Fruit fly (Drosophila melanogaster): ENCODE data around the gene Df31.
A peak's percentile ranks its signal among the peaks of the same experiment; 100 is the strongest.

dm6 chr2L:21657426-21657825 is 27.7 kb upstream of the Df31 start:
- TF ChIP-seq CG8159 (tag; optimal IDR thresholded peaks at IDR 0.05) (no peak), fd96Ca (GFP tag; IDR thresholded peaks at IDR 0.05) (no peak), D1 (tag; optimal IDR thresholded peaks at IDR 0.05) (no peak), gl (tag; optimal IDR thresholded peaks at IDR 0.05) (no peak), CG9948 (tag; optimal IDR thresholded peaks at IDR 0.05) (peak; percentile 28), rn (GFP tag; IDR thresholded peaks at IDR 0.05) (no peak), CG15710 (tag; optimal IDR thresholded peaks at IDR 0.05) (peak; percentile 30), CG13204 (GFP tag; optimal IDR thresholded peaks at IDR 0.05) (no peak), CG17806 (tag; optimal IDR thresholded peaks at IDR 0.05) (peak; percentile 38), CG32121 (GFP tag; IDR thresholded peaks at IDR 0.05) (no peak), Pif1B (GFP tag; optimal IDR thresholded peaks at IDR 0.05) (peak; percentile 6), CG12605 (GFP tag; IDR thresholded peaks at IDR 0.05) (no peak), CG10348 (GFP tag; IDR thresholded peaks at IDR 0.05) (no peak), Snoo (tag; optimal IDR thresholded peaks at IDR 0.05) (no peak)
